Worm (Caenorhabditis elegans) whole organism, L2 larva: ENCODE results near the gene hira-1.

Source experiments
- blmp-1 ChIP-seq: sonication (generic microtip); optimal IDR thresholded peaks from 2 replicates; lab custom pipeline; 2017; ENCODE audit warnings: missing genetic modification characterization, mild to moderate bottlenecking, missing compliant biosample characterization, antibody characterized with exemption, moderate library complexity; ENCODE audit not compliant: insufficient read depth
- ceh-16 ChIP-seq: fragments of 150-350 bp; optimal IDR thresholded peaks from 2 replicates; lab custom pipeline; 2014; ENCODE audit warnings: missing biosample characterization, missing genetic modification characterization
- lin-39 ChIP-seq: fragments of 150-350 bp; optimal IDR thresholded peaks from 2 replicates; lab custom pipeline; 2014; ENCODE audit warnings: missing biosample characterization, missing genetic modification reagents, missing genetic modification characterization
- nhr-129 ChIP-seq: fragments of 150-350 bp; optimal IDR thresholded peaks from 2 replicates; lab custom pipeline; 2014; ENCODE audit warnings: missing biosample characterization, missing genetic modification characterization
- nhr-23 ChIP-seq: fragments of 150-350 bp; optimal IDR thresholded peaks from 2 replicates; lab custom pipeline; 2014; ENCODE audit warnings: missing biosample characterization, missing genetic modification reagents, missing genetic modification characterization
- nhr-77 ChIP-seq: fragments of 150-350 bp; optimal IDR thresholded peaks from 2 replicates; lab custom pipeline; 2014; ENCODE audit warnings: missing biosample characterization, missing genetic modification characterization
- skn-1 ChIP-seq: sonication (generic microtip); optimal IDR thresholded peaks from 2 replicates; lab custom pipeline; 2017; ENCODE audit warnings: missing biosample characterization, missing genetic modification characterization
- snpc-4 ChIP-seq: fragments of 150-350 bp; optimal IDR thresholded peaks from 2 replicates; lab custom pipeline; 2014; ENCODE audit warnings: missing biosample characterization, missing genetic modification characterization
- unc-62 ChIP-seq: fragments of 150-350 bp; optimal IDR thresholded peaks from 2 replicates; lab custom pipeline; 2014; ENCODE audit warnings: missing biosample characterization, missing genetic modification reagents, missing genetic modification characterization
- ztf-1 ChIP-seq: fragments of 200-800 bp; sonication (Bioruptor generic); conservative IDR thresholded peaks from 2 replicates; pipeline ENCODE4 v1.3.6; 2022; ENCODE audit warnings: missing genetic modification characterization, missing compliant biosample characterization

- TF ChIP-seq nhr-23 (tag; lab: Kevin White, UChicago) (no peak), snpc-4 (tag; lab: Kevin White, UChicago) (no peak), ceh-16 (no peak), lin-39 (tag; lab: Kevin White, UChicago) (no peak), unc-62 (GFP tag; lab: Kevin White, UChicago) (no peak), nhr-129 (tag; lab: Kevin White, UChicago) (no peak), skn-1 (no peak), nhr-77 (no peak), blmp-1 (tag; lab: Kevin White, UChicago) (no peak), ztf-1 (GFP tag; lab: Robert Waterston, UW) (no peak)
Observed at ce11 chrIII:5199577-5199976, 8.7 kb downstream of the hira-1 start, which contains the start of gene emb-8.
